Worm (Caenorhabditis elegans) whole organism, late embryonic: Measurements from ENCODE around the gene gba-1.

Experiments
- elt-2 ChIP-seq: sonication (generic microtip); optimal IDR thresholded peaks from 2 replicates; lab custom pipeline; 2016; ENCODE audit warnings: missing genetic modification reagents, missing genetic modification characterization, missing compliant biosample characterization
- fkh-10 ChIP-seq: fragments of 150-350 bp; optimal IDR thresholded peaks from 2 replicates; lab custom pipeline; 2014; ENCODE audit warnings: missing biosample characterization, missing genetic modification reagents, missing genetic modification characterization
- ref-2 ChIP-seq: sonication (generic microtip); optimal IDR thresholded peaks from 2 replicates; lab custom pipeline; 2016; ENCODE audit warnings: missing genetic modification characterization, missing compliant biosample characterization
- sox-2 ChIP-seq: fragments of 200-800 bp; sonication (Bioruptor generic); IDR thresholded peaks from 2 replicates; pipeline ENCODE4 v1.3.6; 2022; ENCODE audit warnings: missing genetic modification reagents, missing genetic modification characterization, missing compliant biosample characterization
- unc-86 ChIP-seq: sonication (generic microtip); optimal IDR thresholded peaks from 2 replicates; lab custom pipeline; 2016; ENCODE audit warnings: missing genetic modification characterization, missing compliant biosample characterization

DNA sequence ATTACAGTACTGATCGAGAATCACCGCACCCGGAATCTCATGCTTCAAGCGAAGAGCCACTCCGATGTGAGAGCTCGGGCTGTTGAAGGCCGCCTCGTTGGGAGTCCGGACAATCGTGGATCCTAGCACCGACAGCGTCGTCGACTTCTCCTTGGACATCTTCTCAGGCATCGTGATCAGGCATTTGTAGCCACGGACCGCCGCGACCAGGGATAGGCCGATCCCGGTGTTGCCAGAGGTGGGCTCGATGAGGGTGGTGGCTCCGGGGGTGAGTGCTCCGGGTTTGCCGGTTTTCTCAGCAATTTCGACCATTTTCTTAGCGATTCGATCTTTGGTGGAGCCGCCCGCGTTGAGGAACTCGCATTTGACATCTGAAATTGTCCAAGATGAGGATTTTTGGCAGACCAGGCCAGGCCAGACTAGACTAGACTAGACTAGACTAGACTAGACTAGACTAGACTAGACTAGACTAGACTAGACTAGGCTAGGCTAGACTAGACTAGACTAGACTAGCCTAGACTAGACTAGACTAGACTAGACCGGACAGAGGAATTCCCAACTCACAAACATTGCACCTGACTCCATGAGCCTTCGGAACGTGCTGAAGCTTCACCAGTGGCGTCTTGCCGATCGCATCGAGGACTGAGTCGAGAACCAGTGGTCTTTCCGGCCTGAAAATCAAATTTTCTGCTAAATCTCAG, 44.8 kb downstream of the gba-1 start:
- TF ChIP-seq fkh-10 (GFP tag; lab: Kevin White, UChicago) (no peak), ref-2 (tag; lab: Kevin White, UChicago) (no peak), sox-2 (GFP tag; lab: Robert Waterston, UW) (no peak), elt-2 (no peak), unc-86 (tag; lab: Kevin White, UChicago) (no peak)
